Fruit fly (Drosophila melanogaster) whole organism, pupa: ENCODE measurements around the gene rho-5.

Experiments
- CG10348 ChIP-seq: fragments of 200-800 bp; sonication (Bioruptor generic); IDR thresholded peaks from 2 replicates; pipeline ENCODE4 v1.3.6; 2022; ENCODE audit warnings: missing biosample characterization, missing genetic modification characterization
- CG12605 ChIP-seq: fragments of 200-800 bp; sonication (Bioruptor generic); IDR thresholded peaks from 2 replicates; pipeline ENCODE4 v1.3.6; 2022; ENCODE audit warnings: missing biosample characterization, missing genetic modification characterization
- CG13204 ChIP-seq: fragments of 200-800 bp; sonication (Bioruptor generic); optimal IDR thresholded peaks from 2 replicates; lab custom pipeline; 2018; ENCODE audit warnings: missing biosample characterization, mild to moderate bottlenecking, missing genetic modification characterization, moderate library complexity
- CG14655 ChIP-seq: fragments of 200-800 bp; sonication (Bioruptor generic); optimal IDR thresholded peaks from 3 replicates; lab custom pipeline; 2017; ENCODE audit warnings: mild to moderate bottlenecking, missing biosample characterization, missing genetic modification reagents, missing genetic modification characterization
- CG15710 ChIP-seq: fragments of 200-800 bp; sonication (Bioruptor generic); optimal IDR thresholded peaks from 2 replicates; lab custom pipeline; 2018; ENCODE audit warnings: missing biosample characterization, mild to moderate bottlenecking, missing genetic modification characterization, moderate library complexity
- CG17806 ChIP-seq: fragments of 200-800 bp; sonication (Bioruptor generic); optimal IDR thresholded peaks from 2 replicates; lab custom pipeline; 2018; ENCODE audit warnings: missing biosample characterization, mild to moderate bottlenecking, missing genetic modification characterization, moderate library complexity
- CG32121 ChIP-seq: fragments of 200-800 bp; sonication (Bioruptor generic); IDR thresholded peaks from 2 replicates; pipeline ENCODE4 v1.3.6; 2022; ENCODE audit warnings: missing biosample characterization, missing genetic modification characterization
- CG34367 ChIP-seq: fragments of 200-800 bp; sonication (Bioruptor generic); optimal IDR thresholded peaks from 2 replicates; lab custom pipeline; 2018; ENCODE audit warnings: missing biosample characterization, mild to moderate bottlenecking, missing genetic modification characterization
- CG4496 ChIP-seq: fragments of 200-800 bp; sonication (Bioruptor generic); IDR thresholded peaks from 3 replicates; pipeline ENCODE4 v1.3.6; 2022; ENCODE audit warnings: missing biosample characterization, missing genetic modification characterization
- CG8159 ChIP-seq: fragments of 200-800 bp; sonication (Bioruptor generic); optimal IDR thresholded peaks from 3 replicates; lab custom pipeline; 2018; ENCODE audit warnings: missing biosample characterization, mild to moderate bottlenecking, missing genetic modification characterization, moderate library complexity
- CG8301 ChIP-seq: fragments of 200-800 bp; sonication (Bioruptor generic); optimal IDR thresholded peaks from 2 replicates; lab custom pipeline; 2018; ENCODE audit warnings: missing biosample characterization, mild to moderate bottlenecking, missing genetic modification characterization
- CG9948 ChIP-seq: fragments of 200-800 bp; sonication (Bioruptor generic); optimal IDR thresholded peaks from 2 replicates; lab custom pipeline; 2018; ENCODE audit warnings: missing biosample characterization, mild to moderate bottlenecking, missing genetic modification characterization, moderate library complexity
- D1 ChIP-seq: fragments of 200-800 bp; sonication (Bioruptor generic); optimal IDR thresholded peaks from 2 replicates; lab custom pipeline; 2018; ENCODE audit warnings: missing biosample characterization, mild to moderate bottlenecking, missing genetic modification characterization, moderate library complexity
- EcR ChIP-seq: fragments of 200-800 bp; sonication (Bioruptor generic); optimal IDR thresholded peaks from 3 replicates; lab custom pipeline; 2019; ENCODE audit warnings: missing biosample characterization, missing genetic modification characterization, mild to moderate bottlenecking, moderate library complexity, missing genetic modification reagents
- Ets98B ChIP-seq: fragments of 200-800 bp; sonication (Bioruptor generic); IDR thresholded peaks from 2 replicates; pipeline ENCODE4 v1.3.6; 2022; ENCODE audit warnings: missing biosample characterization, missing genetic modification characterization
- Pif1A ChIP-seq: fragments of 200-800 bp; sonication (Bioruptor generic); optimal IDR thresholded peaks from 3 replicates; lab custom pipeline; 2016; ENCODE audit warnings: missing biosample characterization, missing genetic modification characterization
- Pif1B ChIP-seq: fragments of 200-800 bp; sonication (Bioruptor generic); optimal IDR thresholded peaks from 3 replicates; lab custom pipeline; 2016; ENCODE audit warnings: missing biosample characterization, missing genetic modification characterization
- Snoo ChIP-seq: fragments of 200-800 bp; sonication (Bioruptor generic); optimal IDR thresholded peaks from 3 replicates; lab custom pipeline; 2017; ENCODE audit warnings: missing biosample characterization, mild to moderate bottlenecking, missing genetic modification characterization, inconsistent platforms
- fd96Ca ChIP-seq: fragments of 200-800 bp; sonication (Bioruptor generic); IDR thresholded peaks from 3 replicates; pipeline ENCODE4 v1.3.6; 2022; ENCODE audit warnings: missing biosample characterization, missing genetic modification characterization
- gl ChIP-seq: fragments of 200-800 bp; sonication (Bioruptor generic); optimal IDR thresholded peaks from 2 replicates; lab custom pipeline; 2018; ENCODE audit warnings: missing biosample characterization, mild to moderate bottlenecking, missing genetic modification characterization
- rn ChIP-seq: fragments of 200-800 bp; sonication (Bioruptor generic); IDR thresholded peaks from 2 replicates; pipeline ENCODE4 v1.3.6; 2022; ENCODE audit warnings: missing biosample characterization, missing genetic modification characterization

rho-5 gene

DNA sequence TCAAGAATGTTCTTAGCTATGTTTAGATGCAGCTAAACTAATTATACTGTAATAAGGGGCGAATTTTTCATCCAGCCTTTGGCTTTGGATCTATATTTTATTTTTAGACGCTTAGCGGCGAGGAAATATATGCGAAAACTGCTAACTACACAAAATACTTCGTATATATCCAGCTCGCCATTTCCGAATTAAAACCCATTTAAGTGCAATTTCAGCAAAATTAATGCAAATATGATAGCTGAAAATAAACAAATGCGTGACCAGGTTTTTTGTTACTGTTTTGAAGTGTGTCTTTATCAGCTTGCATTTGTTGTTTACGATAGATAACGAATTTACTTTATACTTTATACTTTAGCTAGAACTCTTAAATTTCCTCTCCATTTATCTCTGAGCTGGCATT is 21.3 kb upstream of the rho-5 start:
- TF ChIP-seq CG34367 (tag; lab: Kevin White, UChicago) (no peak), CG14655 (GFP tag; lab: Kevin White, UChicago) (no peak), CG13204 (GFP tag; lab: Kevin White, UChicago) (no peak), CG8301 (tag; lab: Kevin White, UChicago) (no peak), CG9948 (tag; lab: Kevin White, UChicago) (no peak), Pif1B (GFP tag; lab: Kevin White, UChicago) (no peak), rn (no peak)

DNA sequence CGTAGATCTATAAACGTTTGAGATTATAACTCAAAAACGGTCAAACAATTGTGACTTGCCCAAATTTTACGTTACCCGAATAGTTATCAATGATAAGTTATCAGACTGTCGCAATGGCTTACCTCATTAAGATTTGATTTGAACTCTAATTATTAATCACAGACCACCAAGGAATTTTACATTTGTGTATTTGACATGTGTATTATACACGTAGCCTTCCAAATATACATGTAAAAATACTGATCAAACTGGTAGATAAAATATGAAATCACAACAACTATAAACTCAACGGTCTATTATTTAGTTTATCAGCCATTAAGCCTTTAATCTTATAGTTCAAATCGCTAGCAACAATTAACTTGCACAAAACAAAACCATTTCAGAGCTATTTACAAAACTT is 19.8 kb upstream of the rho-5 start:
- TF ChIP-seq fd96Ca (GFP tag; lab: Robert Waterston, UW): no peak
- no peak for TF ChIP-seq CG9948 (tag; lab: Kevin White, UChicago)
- no peak for TF ChIP-seq Pif1A
- no peak for TF ChIP-seq CG34367 (tag; lab: Kevin White, UChicago)
- TF ChIP-seq gl: no peak
- no peak for TF ChIP-seq CG10348 (GFP tag; lab: Robert Waterston, UW)
- no peak for TF ChIP-seq Snoo (tag; lab: Kevin White, UChicago)
- TF ChIP-seq Ets98B (GFP tag; lab: Robert Waterston, UW): no peak
- TF ChIP-seq CG4496 (GFP tag; lab: Robert Waterston, UW): no peak
- no peak for TF ChIP-seq CG14655 (GFP tag; lab: Kevin White, UChicago)
- no peak for TF ChIP-seq CG8159 (tag; lab: Kevin White, UChicago)
- TF ChIP-seq CG8301 (tag; lab: Kevin White, UChicago): no peak
- TF ChIP-seq EcR (GFP tag; lab: Kevin White, UChicago): no peak
- no peak for TF ChIP-seq CG17806 (tag; lab: Kevin White, UChicago)
- no peak for TF ChIP-seq D1 (tag; lab: Kevin White, UChicago)
- no peak for TF ChIP-seq rn
- TF ChIP-seq CG12605 (GFP tag; lab: Robert Waterston, UW): no peak
- TF ChIP-seq CG15710 (tag; lab: Kevin White, UChicago): no peak
- TF ChIP-seq Pif1B (GFP tag; lab: Kevin White, UChicago): no peak
- no peak for TF ChIP-seq CG32121 (GFP tag; lab: Robert Waterston, UW)
- TF ChIP-seq, all 21 proteins: peak for 0

DNA sequence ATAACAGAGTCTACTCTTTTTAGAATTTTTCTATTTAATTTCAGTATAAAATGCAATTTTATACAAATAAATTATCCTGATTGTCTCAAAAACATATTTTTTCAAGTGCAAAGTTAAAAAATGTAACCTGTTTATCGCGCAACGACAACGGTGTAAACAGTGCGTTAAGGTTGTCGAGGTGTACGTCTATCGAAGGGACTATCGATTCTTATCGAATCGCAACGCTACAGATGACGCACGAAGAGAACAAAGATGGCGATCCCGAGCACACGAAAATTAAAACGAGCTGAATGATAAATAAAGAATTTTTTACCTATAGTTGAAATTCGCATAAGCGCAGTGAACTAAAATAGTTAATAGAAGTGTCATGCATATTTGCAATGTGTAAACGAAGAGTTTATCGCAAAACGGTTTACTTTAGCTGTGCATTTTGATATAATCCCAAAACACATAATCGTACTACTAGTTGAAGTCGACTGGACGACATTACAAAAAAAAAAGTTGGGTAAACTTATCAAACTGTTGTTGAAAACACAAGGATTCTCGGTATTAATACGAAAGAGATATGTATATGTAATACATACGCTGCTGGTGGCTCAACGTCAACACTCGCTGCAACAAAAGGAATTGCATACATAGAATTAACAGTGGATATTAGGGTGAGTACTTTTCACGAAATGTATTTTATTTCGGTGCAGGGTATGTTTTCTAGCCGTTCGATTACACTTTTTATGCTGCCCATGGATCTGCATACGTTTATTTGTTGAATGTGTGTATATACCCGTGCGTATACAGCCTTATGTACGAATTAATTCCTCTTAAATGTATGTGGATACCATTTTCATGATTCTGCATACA is 14.4 kb upstream of the rho-5 start, which contains the start of gene da:
Gene da, plus strand, starts transcription at position 237 of the 858 bp plus-strand sequence.
- TF ChIP-seq CG9948 (tag; lab: Kevin White, UChicago): peak; percentile 32
- TF ChIP-seq Pif1A: peak; percentile 45
- peak; percentile 16 for TF ChIP-seq CG8301 (tag; lab: Kevin White, UChicago)
- TF ChIP-seq CG10348 (GFP tag; lab: Robert Waterston, UW): no peak
- peak; percentile 41 for TF ChIP-seq Snoo (tag; lab: Kevin White, UChicago)
- TF ChIP-seq CG12605 (GFP tag; lab: Robert Waterston, UW): peak; percentile 28
- peak; percentile 31 for TF ChIP-seq CG17806 (tag; lab: Kevin White, UChicago)
- peak; percentile 65; the same call in 2 of the 3 replicates for TF ChIP-seq CG4496 (GFP tag; lab: Robert Waterston, UW)
- peak; percentile 67 for TF ChIP-seq Ets98B (GFP tag; lab: Robert Waterston, UW)
- TF ChIP-seq fd96Ca (GFP tag; lab: Robert Waterston, UW): no peak
- no peak for TF ChIP-seq CG14655 (GFP tag; lab: Kevin White, UChicago)
- TF ChIP-seq EcR (GFP tag; lab: Kevin White, UChicago): no peak
- TF ChIP-seq CG15710 (tag; lab: Kevin White, UChicago): peak; percentile 39
- no peak for TF ChIP-seq gl
- TF ChIP-seq CG34367 (tag; lab: Kevin White, UChicago): peak; percentile 17
- peak; percentile 61; the same call in 1 of the 2 replicates for TF ChIP-seq CG32121 (GFP tag; lab: Robert Waterston, UW)
- no peak for TF ChIP-seq CG13204 (GFP tag; lab: Kevin White, UChicago)
- TF ChIP-seq D1 (tag; lab: Kevin White, UChicago): peak; percentile 72
- TF ChIP-seq rn: no peak
- no peak for TF ChIP-seq Pif1B (GFP tag; lab: Kevin White, UChicago)
- TF ChIP-seq CG8159 (tag; lab: Kevin White, UChicago): peak; percentile 31
- TF ChIP-seq, all 21 proteins: peak for 13

DNA sequence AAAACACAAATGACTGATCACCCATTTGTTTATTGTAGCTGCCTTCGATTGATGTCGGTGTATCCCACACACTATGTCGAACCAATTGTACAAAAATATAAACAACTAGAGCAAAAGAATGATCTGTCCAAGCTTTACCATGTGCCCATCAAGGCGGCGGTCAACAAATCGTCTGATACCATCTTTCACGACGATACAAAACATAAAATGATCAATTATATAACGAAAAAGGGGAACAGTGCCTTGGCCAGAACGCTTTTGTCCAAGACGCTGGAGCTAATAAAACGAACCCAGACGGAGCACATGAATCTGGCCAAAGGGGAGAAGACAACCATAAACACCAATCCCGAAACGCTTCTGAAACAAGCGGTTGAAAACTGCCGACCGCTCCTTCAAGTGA is 13.1 kb upstream of the rho-5 start:
- TF ChIP-seq fd96Ca (GFP tag; lab: Robert Waterston, UW) (no peak), CG14655 (GFP tag; lab: Kevin White, UChicago) (no peak)

DNA sequence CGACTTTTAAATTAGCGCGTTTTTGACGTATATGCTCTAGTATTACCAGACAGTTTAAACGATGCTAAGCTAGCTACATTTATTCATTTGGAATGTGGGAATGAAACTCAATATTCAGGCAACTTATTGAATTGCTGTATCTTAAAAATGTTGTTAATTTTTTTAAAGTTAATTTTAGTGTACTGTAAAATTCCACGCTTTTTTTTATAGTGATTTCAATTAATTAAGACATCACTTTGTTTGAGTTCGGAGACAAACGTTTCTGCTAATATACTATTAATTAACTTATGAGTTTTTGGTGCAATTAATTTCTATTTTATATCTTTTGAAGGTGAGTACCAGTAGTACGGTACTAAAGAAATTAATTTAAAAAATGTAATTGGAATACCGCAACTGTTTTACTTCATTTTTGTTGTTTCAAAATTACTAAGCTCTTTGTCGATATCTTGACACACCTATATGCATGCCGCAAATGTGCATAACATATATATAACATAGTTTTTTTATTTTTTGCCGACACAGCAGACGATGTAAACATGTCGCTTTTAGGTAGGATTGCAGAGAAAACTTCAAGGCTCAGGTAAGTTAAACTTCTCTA is 12.6 kb upstream of the rho-5 start, which contains the start of the genes Cdk1 and mRpS7:
Gene Cdk1, minus strand, starts transcription at position 55 of the 598 bp plus-strand sequence.
Gene mRpS7, plus strand, starts transcription at position 455 of the 598 bp plus-strand sequence.
- TF ChIP-seq CG32121 (GFP tag; lab: Robert Waterston, UW) (peak; percentile 45; the same call in 1 of the 2 replicates), CG8159 (tag; lab: Kevin White, UChicago) (peak; percentile 73), CG17806 (tag; lab: Kevin White, UChicago) (peak; percentile 66), CG14655 (GFP tag; lab: Kevin White, UChicago) (no peak), D1 (tag; lab: Kevin White, UChicago) (no peak), CG34367 (tag; lab: Kevin White, UChicago) (peak; percentile 43), Ets98B (GFP tag; lab: Robert Waterston, UW) (peak; percentile 46), EcR (GFP tag; lab: Kevin White, UChicago) (no peak), CG10348 (GFP tag; lab: Robert Waterston, UW) (no peak), CG4496 (GFP tag; lab: Robert Waterston, UW) (peak; percentile 70; the same call in 2 of the 3 replicates), Pif1A (peak; percentile 39), CG12605 (GFP tag; lab: Robert Waterston, UW) (no peak; the same call in 1 of the 2 replicates), Snoo (tag; lab: Kevin White, UChicago) (peak; percentile 62), Pif1B (GFP tag; lab: Kevin White, UChicago) (no peak), rn (no peak), gl (no peak), CG15710 (tag; lab: Kevin White, UChicago) (peak; percentile 61), CG13204 (GFP tag; lab: Kevin White, UChicago) (no peak), CG8301 (tag; lab: Kevin White, UChicago) (peak; percentile 55), fd96Ca (GFP tag; lab: Robert Waterston, UW) (no peak), CG9948 (tag; lab: Kevin White, UChicago) (peak; percentile 71)
